Worm (Caenorhabditis elegans) whole organism, L3 larva: ENCODE measurements around the gene F49C5.11.

Source experiments
- ZK546.5 ChIP-seq: sonication (generic microtip); optimal IDR thresholded peaks from 2 replicates; lab custom pipeline; 2017; ENCODE audit warnings: missing biosample characterization, missing genetic modification characterization
- ama-1 ChIP-seq: fragments of 150-350 bp; optimal IDR thresholded peaks from 2 replicates; lab custom pipeline; 2018
- ceh-16 ChIP-seq: sonication (generic microtip); optimal IDR thresholded peaks from 2 replicates; lab custom pipeline; 2017; ENCODE audit warnings: missing biosample characterization, missing genetic modification characterization
- ceh-28 ChIP-seq: fragments of 150-350 bp; optimal IDR thresholded peaks from 2 replicates; lab custom pipeline; 2014; ENCODE audit warnings: missing biosample characterization, missing genetic modification reagents, missing genetic modification characterization
- daf-12 ChIP-seq: fragments of 150-350 bp; optimal IDR thresholded peaks from 2 replicates; lab custom pipeline; 2014; ENCODE audit warnings: missing biosample characterization, missing genetic modification reagents, missing genetic modification characterization
- egl-27 ChIP-seq: sonication (generic microtip); optimal IDR thresholded peaks from 4 replicates; lab custom pipeline; 2017; ENCODE audit warnings: missing biosample characterization, missing genetic modification reagents, missing genetic modification characterization
- egl-5 ChIP-seq: fragments of 150-350 bp; optimal IDR thresholded peaks from 2 replicates; lab custom pipeline; 2017; ENCODE audit warnings: missing biosample characterization, missing genetic modification reagents, missing genetic modification characterization, inconsistent platforms
- elt-2 ChIP-seq: sonication (generic microtip); optimal IDR thresholded peaks from 2 replicates; lab custom pipeline; 2016; ENCODE audit warnings: missing genetic modification reagents, mild to moderate bottlenecking, missing genetic modification characterization, missing compliant biosample characterization
- elt-3 ChIP-seq, 3 experiments: fragments of 150-350 bp in 1 of 3; sonication (generic microtip) in 2 of 3; optimal IDR thresholded peaks; 2 replicates in 2 of 3; 4 replicates in 1 of 3; lab custom pipeline; 2014 to 2017; ENCODE audit warnings: missing biosample characterization in 3 of 3, missing genetic modification characterization in 3 of 3
- eor-1 ChIP-seq, 2 experiments: fragments of 150-350 bp; optimal IDR thresholded peaks; 2 replicates each; lab custom pipeline; 2014 to 2018; ENCODE audit warnings: missing biosample characterization in 2 of 2, missing genetic modification characterization in 2 of 2
- fkh-10 ChIP-seq: sonication (generic microtip); optimal IDR thresholded peaks from 2 replicates; lab custom pipeline; 2017; ENCODE audit warnings: missing biosample characterization, missing genetic modification reagents, missing genetic modification characterization
- fkh-2 ChIP-seq: fragments of 150-350 bp; optimal IDR thresholded peaks from 2 replicates; lab custom pipeline; 2014; ENCODE audit warnings: missing biosample characterization, missing genetic modification reagents, missing genetic modification characterization
- hmg-11 ChIP-seq: sonication (generic microtip); optimal IDR thresholded peaks from 2 replicates; lab custom pipeline; 2016; ENCODE audit warnings: missing genetic modification characterization, missing compliant biosample characterization
- lin-15B ChIP-seq: fragments of 150-350 bp; optimal IDR thresholded peaks from 2 replicates; lab custom pipeline; 2014; ENCODE audit warnings: missing biosample characterization, missing genetic modification characterization
- lsy-12 ChIP-seq: sonication (generic microtip); optimal IDR thresholded peaks from 2 replicates; lab custom pipeline; 2016; ENCODE audit warnings: mild to moderate bottlenecking, missing genetic modification characterization, missing compliant biosample characterization
- mdl-1 ChIP-seq: fragments of 150-350 bp; optimal IDR thresholded peaks from 2 replicates; lab custom pipeline; 2014; ENCODE audit warnings: missing biosample characterization, missing genetic modification characterization
- nfya-1 ChIP-seq: sonication (generic microtip); optimal IDR thresholded peaks from 2 replicates; lab custom pipeline; 2017; ENCODE audit warnings: missing genetic modification characterization, mild to moderate bottlenecking, missing compliant biosample characterization, antibody characterized with exemption, moderate library complexity; ENCODE audit not compliant: insufficient read depth
- nhr-11 ChIP-seq: fragments of 150-350 bp; optimal IDR thresholded peaks from 2 replicates; lab custom pipeline; 2014; ENCODE audit warnings: missing biosample characterization, missing genetic modification characterization
- nhr-23 ChIP-seq: fragments of 150-350 bp; optimal IDR thresholded peaks from 2 replicates; lab custom pipeline; 2014; ENCODE audit warnings: missing biosample characterization, missing genetic modification reagents, missing genetic modification characterization
- nhr-25 ChIP-seq: sonication (generic microtip); optimal IDR thresholded peaks from 2 replicates; lab custom pipeline; 2017; ENCODE audit warnings: missing biosample characterization, missing genetic modification characterization
- nhr-67 ChIP-seq: fragments of 150-350 bp; optimal IDR thresholded peaks from 2 replicates; lab custom pipeline; 2014; ENCODE audit warnings: missing biosample characterization, missing genetic modification characterization
- pha-4 ChIP-seq: fragments of 150-350 bp; optimal IDR thresholded peaks from 2 replicates; lab custom pipeline; 2014; ENCODE audit warnings: missing biosample characterization, missing genetic modification reagents, missing genetic modification characterization
- pqm-1 ChIP-seq: fragments of 150-350 bp; optimal IDR thresholded peaks from 2 replicates; lab custom pipeline; 2017; ENCODE audit warnings: missing biosample characterization, missing genetic modification characterization, inconsistent platforms
- skn-1 ChIP-seq: fragments of 150-350 bp; optimal IDR thresholded peaks from 2 replicates; lab custom pipeline; 2014; ENCODE audit warnings: missing biosample characterization, missing genetic modification characterization
- tbx-2 ChIP-seq: sonication (generic microtip); optimal IDR thresholded peaks from 2 replicates; lab custom pipeline; 2016; ENCODE audit warnings: mild to moderate bottlenecking, missing genetic modification characterization, missing compliant biosample characterization
- unc-62 ChIP-seq: fragments of 150-350 bp; sonication (generic microtip); optimal IDR thresholded peaks from 4 replicates; lab custom pipeline; 2014; ENCODE audit warnings: missing biosample characterization, missing genetic modification reagents, missing genetic modification characterization
- zag-1 ChIP-seq: fragments of 150-350 bp; optimal IDR thresholded peaks from 2 replicates; lab custom pipeline; 2014; ENCODE audit warnings: missing biosample characterization, missing genetic modification characterization
- ztf-11 ChIP-seq: fragments of 150-350 bp; optimal IDR thresholded peaks from 2 replicates; lab custom pipeline; 2014; ENCODE audit warnings: missing biosample characterization, missing genetic modification characterization

The F49C5.11 gene

DNA sequence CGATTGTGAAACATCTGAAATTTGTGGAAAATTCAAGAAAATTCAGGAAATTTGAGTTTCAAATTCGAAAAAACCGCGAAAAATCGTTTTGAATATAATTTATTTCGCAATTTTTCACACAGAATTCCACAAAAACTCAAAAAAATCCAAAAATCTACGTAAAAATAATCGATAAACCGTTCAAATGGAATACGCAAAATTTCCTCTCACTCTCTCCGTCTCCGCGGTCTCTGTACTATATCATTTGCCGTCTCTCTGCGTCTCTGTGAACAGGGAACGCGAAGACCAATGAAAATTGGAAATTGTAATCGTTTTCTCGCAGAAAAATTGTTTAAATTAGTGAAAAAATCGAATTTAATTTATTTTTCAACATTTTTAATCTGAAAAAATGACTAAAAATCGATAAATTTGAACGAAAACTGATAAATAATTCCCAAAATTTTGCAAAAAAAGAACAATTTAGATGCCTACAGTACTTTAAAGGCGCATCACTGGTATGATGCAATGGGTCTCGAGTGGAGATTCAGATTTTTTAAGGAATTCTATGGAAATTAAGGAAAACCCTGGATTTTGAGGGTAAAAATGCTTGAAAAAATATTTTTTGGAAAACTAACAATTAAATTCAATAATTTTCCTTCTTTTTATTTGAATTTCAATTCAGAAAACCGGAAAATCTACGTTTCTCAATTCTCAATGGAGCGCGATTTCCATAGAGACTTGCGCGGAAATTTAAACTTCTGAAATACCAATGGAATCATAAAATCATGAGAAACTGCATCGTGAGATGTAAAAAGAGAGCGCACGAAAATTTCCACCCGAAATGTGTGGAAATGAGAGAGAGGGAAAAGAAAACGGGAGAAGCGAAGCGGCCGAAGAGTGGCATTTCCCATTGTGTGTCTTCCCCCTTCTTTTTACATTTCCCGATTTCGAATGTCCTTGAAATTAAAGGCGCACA is 48.3 kb downstream of the F49C5.11 start, which contains the start of the genes ceh-100 and lips-15:
ceh-100 (minus strand) TSS at position 14 of the 955 bp plus-strand sequence.
lips-15 (plus strand) TSS at position 720 of the 955 bp plus-strand sequence.
- TF ChIP-seq egl-27 (tag; lab: Kevin White, UChicago) (no peak), fkh-2 (no peak), skn-1 (tag; lab: Kevin White, UChicago) (no peak), mdl-1 (no peak), elt-3 (tag; optimal IDR thresholded peaks at IDR 0.05; lab: Kevin White, UChicago) (no peak), tbx-2 (tag; lab: Kevin White, UChicago) (no peak), nhr-23 (tag; lab: Kevin White, UChicago) (peak; percentile 0), pqm-1 (no peak), unc-62 (GFP tag; lab: Kevin White, UChicago) (no peak), fkh-10 (GFP tag; lab: Kevin White, UChicago) (no peak), pha-4 (tag; lab: Kevin White, UChicago) (peak; percentile 23), nhr-11 (tag; lab: Kevin White, UChicago) (no peak), nhr-67 (tag; lab: Kevin White, UChicago) (no peak), lsy-12 (no peak), nhr-25 (peak; percentile 56), ZK546.5 (no peak), ceh-28 (tag; lab: Kevin White, UChicago) (peak; percentile 78), hmg-11 (tag; lab: Kevin White, UChicago) (peak; percentile 43), nfya-1 (tag; lab: Kevin White, UChicago) (peak; percentile 46), eor-1 (tag; optimal IDR thresholded peaks at IDR 0.05; lab: Kevin White, UChicago) (no peak), egl-5 (tag; lab: Kevin White, UChicago) (peak; percentile 37), zag-1 (tag; lab: Kevin White, UChicago) (no peak), elt-2 (tag; lab: Kevin White, UChicago) (peak; percentile 5), ceh-16 (tag; lab: Kevin White, UChicago) (no peak), lin-15B (peak; percentile 81), ztf-11 (tag; lab: Kevin White, UChicago) (no peak), daf-12 (tag; lab: Kevin White, UChicago) (no peak), ama-1 (no peak)

DNA sequence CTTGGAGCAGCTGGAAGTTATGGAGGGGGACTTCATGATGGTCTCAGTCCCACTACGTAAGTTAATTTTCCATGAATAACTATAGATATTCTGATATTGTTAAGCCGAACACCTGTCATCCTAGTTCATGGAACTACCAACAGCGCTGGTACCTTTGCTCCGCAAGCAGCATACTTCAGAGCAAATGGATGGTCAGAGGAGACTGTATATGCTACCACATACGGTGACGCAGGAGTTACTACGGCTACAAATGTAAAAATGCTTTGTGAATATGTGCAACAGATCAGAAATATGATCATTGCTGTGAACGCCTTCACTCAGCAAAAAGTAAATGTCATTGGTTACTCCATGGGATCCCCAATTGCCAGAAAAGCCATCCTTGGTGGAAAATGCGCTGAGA is 50.4 kb downstream of the F49C5.11 start:
- TF ChIP-seq ceh-16 (tag; lab: Kevin White, UChicago) (no peak), egl-5 (tag; lab: Kevin White, UChicago) (no peak), daf-12 (tag; lab: Kevin White, UChicago) (no peak), elt-2 (tag; lab: Kevin White, UChicago) (no peak), nhr-25 (no peak)
- TF ChIP-seq, all 47 proteins: peak for 0
